Worm (Caenorhabditis elegans) whole organism, young adult: ENCODE data around the gene ins-39.

Experiments
- F39B2.1 ChIP-seq: fragments of 200-800 bp; sonication (Bioruptor generic); IDR thresholded peaks from 2 replicates; pipeline ENCODE4 v1.3.6; 2022; ENCODE audit warnings: missing genetic modification reagents, missing genetic modification characterization, missing compliant biosample characterization
- ama-1 ChIP-seq, 3 experiments: fragments of 150-350 bp in 1 of 3; sonication (generic microtip) in 2 of 3; optimal IDR thresholded peaks; 2 replicates each; lab custom pipeline; 2014 to 2018; ENCODE audit warnings: missing biosample characterization in 2 of 3, missing genetic modification characterization in 2 of 3, missing genetic modification reagents in 2 of 3
- dpl-1 ChIP-seq: fragments of 150-350 bp; optimal IDR thresholded peaks from 2 replicates; lab custom pipeline; 2014; ENCODE audit warnings: missing biosample characterization, missing genetic modification reagents, missing genetic modification characterization
- lir-1 ChIP-seq: fragments of 200-800 bp; sonication (Bioruptor generic); conservative IDR thresholded peaks from 2 replicates; pipeline ENCODE4 v1.3.6; 2022; ENCODE audit warnings: missing genetic modification reagents, missing genetic modification characterization, missing compliant biosample characterization
- mes-4 ChIP-seq: sonication (generic microtip); optimal IDR thresholded peaks from 2 replicates; lab custom pipeline; 2016; ENCODE audit warnings: missing genotype, missing genetic modification characterization, missing compliant biosample characterization

ce11 chrX:1344321-1344720 is at the start of gene ins-39:
- TF ChIP-seq lir-1 (no peak), mes-4 (tag; lab: Kevin White, UChicago) (no peak), F39B2.1 (GFP tag; lab: Robert Waterston, UW) (no peak), dpl-1 (no peak), ama-1 (optimal IDR thresholded peaks at IDR 0.05; lab: Kevin White, UChicago) (no peak), ama-1 (GFP tag; optimal IDR thresholded peaks at IDR 0.05; lab: Kevin White, UChicago) (no peak)
